Worm (Caenorhabditis elegans): ENCODE data around the gene R11D1.4.

DNA sequence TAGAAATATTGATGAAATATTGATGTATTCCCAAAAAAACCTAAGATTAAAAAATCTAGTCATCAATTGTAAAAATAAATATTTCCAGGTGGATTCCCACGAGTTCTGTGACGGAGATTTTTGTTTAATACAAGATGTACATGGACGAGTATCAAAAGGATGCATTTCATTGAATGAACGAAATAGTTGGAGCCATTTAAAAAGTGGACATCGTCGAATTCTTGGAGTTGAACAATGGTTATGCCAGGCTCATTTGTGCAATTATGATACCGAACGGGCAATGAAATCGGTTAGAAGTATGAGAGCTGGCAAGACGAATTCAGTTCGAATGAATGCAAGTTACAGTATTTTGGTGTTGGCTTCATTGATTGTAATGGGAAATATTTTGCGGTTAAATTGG, 35.5 kb upstream of the R11D1.4 start:
- TF ChIP-seq R02D3.7 (tag; optimal IDR thresholded peaks at IDR 0.05) (no peak), snpc-4 (tag; optimal IDR thresholded peaks at IDR 0.05) (no peak), fos-1 (tag; optimal IDR thresholded peaks at IDR 0.05) (no peak), blmp-1 (tag; optimal IDR thresholded peaks at IDR 0.05; ENCODE audit: insufficient read depth) (no peak), sma-9 (GFP tag; optimal IDR thresholded peaks at IDR 0.05) (no peak), sma-9 (tag; optimal IDR thresholded peaks at IDR 0.05) (no peak)

All from whole organism, L2 larva.